Fruit fly (Drosophila melanogaster) whole organism, adult: ENCODE results near the gene CdGAPr.

Source experiments
- CG12768 ChIP-seq: fragments of 200-800 bp; sonication (Bioruptor generic); optimal IDR thresholded peaks from 2 replicates; lab custom pipeline; 2017; ENCODE audit warnings: missing biosample characterization, missing genetic modification characterization, mild to moderate bottlenecking, moderate library complexity, missing genetic modification reagents
- CG14711 ChIP-seq: fragments of 200-800 bp; sonication (Bioruptor generic); optimal IDR thresholded peaks from 2 replicates; lab custom pipeline; 2018; ENCODE audit warnings: missing biosample characterization, mild to moderate bottlenecking, missing genetic modification characterization, moderate library complexity
- CG7101 ChIP-seq: fragments of 200-800 bp; sonication (Bioruptor generic); optimal IDR thresholded peaks from 2 replicates; lab custom pipeline; 2018; ENCODE audit warnings: missing biosample characterization, mild to moderate bottlenecking, missing genetic modification characterization, moderate library complexity
- cnc ChIP-seq, 2 experiments: fragments of >200 bp; optimal IDR thresholded peaks; 2 replicates each; lab custom pipeline; 2017
- pad ChIP-seq: fragments of 200-800 bp; sonication (Bioruptor generic); optimal IDR thresholded peaks from 3 replicates; lab custom pipeline; 2017; ENCODE audit warnings: missing biosample characterization, missing genetic modification characterization, mild to moderate bottlenecking, moderate library complexity, missing genetic modification reagents

DNA sequence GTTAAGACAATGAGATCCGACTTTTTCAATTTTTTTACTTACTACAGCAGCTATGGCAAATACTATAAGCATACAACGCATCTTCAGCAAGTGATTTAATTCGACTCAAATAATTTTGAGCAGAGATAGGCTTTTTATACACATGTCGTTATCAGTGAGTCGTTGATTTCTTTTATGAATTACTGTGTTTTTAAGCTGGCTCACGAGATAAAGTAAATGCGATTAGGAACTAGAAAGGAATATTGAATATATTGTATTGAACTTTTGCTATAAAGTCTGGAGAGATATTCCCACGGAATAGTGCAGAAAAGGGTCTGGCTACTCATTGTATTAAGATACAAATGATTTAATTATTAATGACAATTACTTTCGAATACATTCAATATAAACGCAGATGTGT lies 22.8 kb upstream of the CdGAPr start, which contains the start of gene CG13962:
- TF ChIP-seq CG7101 (tag; lab: Kevin White, UChicago) = no peak
- TF ChIP-seq cnc (optimal IDR thresholded peaks at IDR 0.05; lab: Kevin White, UChicago) = no peak
- no peak for TF ChIP-seq CG12768 (GFP tag; lab: Kevin White, UChicago)
- TF ChIP-seq CG14711 (tag; lab: Kevin White, UChicago) = no peak
- no peak for TF ChIP-seq pad
